Worm (Caenorhabditis elegans) whole organism, L2 larva: Measurements from ENCODE around the gene trm-1.

Source experiments
- F13H6.1 ChIP-seq: sonication (generic microtip); optimal IDR thresholded peaks from 2 replicates; lab custom pipeline; 2016; ENCODE audit warnings: missing genetic modification characterization, missing compliant biosample characterization
- ceh-16 ChIP-seq: fragments of 150-350 bp; optimal IDR thresholded peaks from 2 replicates; lab custom pipeline; 2014; ENCODE audit warnings: missing biosample characterization, missing genetic modification characterization
- fos-1 ChIP-seq: fragments of 150-350 bp; optimal IDR thresholded peaks from 2 replicates; lab custom pipeline; 2014; ENCODE audit warnings: missing biosample characterization, missing genetic modification characterization
- mbf-1 ChIP-seq: sonication (generic microtip); optimal IDR thresholded peaks from 2 replicates; lab custom pipeline; 2017; ENCODE audit warnings: missing biosample characterization, missing genetic modification characterization
- nhr-11 ChIP-seq: fragments of 150-350 bp; optimal IDR thresholded peaks from 2 replicates; lab custom pipeline; 2014; ENCODE audit warnings: missing biosample characterization, missing genetic modification characterization
- nhr-77 ChIP-seq: fragments of 150-350 bp; optimal IDR thresholded peaks from 2 replicates; lab custom pipeline; 2014; ENCODE audit warnings: missing biosample characterization, missing genetic modification characterization
- snpc-4 ChIP-seq: fragments of 150-350 bp; optimal IDR thresholded peaks from 2 replicates; lab custom pipeline; 2014; ENCODE audit warnings: missing biosample characterization, missing genetic modification characterization
- unc-62 ChIP-seq: fragments of 150-350 bp; optimal IDR thresholded peaks from 2 replicates; lab custom pipeline; 2014; ENCODE audit warnings: missing biosample characterization, missing genetic modification reagents, missing genetic modification characterization
- ztf-11 ChIP-seq: sonication (generic microtip); optimal IDR thresholded peaks from 2 replicates; lab custom pipeline; 2017; ENCODE audit warnings: missing biosample characterization, missing genetic modification characterization

DNA sequence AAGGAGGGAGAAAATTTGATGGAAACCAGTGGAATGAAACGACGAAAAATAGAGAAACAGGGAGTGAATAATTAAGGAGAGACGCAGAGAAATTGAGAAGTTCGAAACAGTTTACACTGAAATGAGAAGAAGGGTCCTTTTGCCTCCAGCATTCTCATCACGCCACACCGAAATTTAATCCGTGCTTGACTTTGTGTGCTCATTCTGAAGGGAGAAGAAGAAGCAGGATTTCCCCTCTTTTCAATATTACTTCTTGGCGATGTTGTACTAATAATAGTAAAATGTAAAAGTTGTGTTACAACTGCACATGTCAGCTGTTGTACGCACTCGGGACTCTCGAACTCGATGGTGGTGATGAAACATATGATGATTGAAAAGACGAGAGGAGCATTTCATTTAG, 31.8 kb downstream of the trm-1 start:
- TF ChIP-seq F13H6.1 (tag; lab: Kevin White, UChicago) (peak; percentile 70), nhr-77 (no peak), nhr-11 (no peak), fos-1 (no peak), snpc-4 (no peak), unc-62 (GFP tag; lab: Kevin White, UChicago) (no peak), ceh-16 (tag; lab: Kevin White, UChicago) (no peak), mbf-1 (tag; lab: Kevin White, UChicago) (no peak), ztf-11 (tag; lab: Kevin White, UChicago) (no peak)
